Worm (Caenorhabditis elegans) whole organism, L4 larva: ENCODE results near the gene ceh-43.

Source experiments
- F10B5.3 ChIP-seq: sonication (generic microtip); optimal IDR thresholded peaks from 2 replicates; lab custom pipeline; 2016; ENCODE audit warnings: mild to moderate bottlenecking, missing genetic modification characterization, missing compliant biosample characterization
- F37D6.2 ChIP-seq: sonication (generic microtip); optimal IDR thresholded peaks from 2 replicates; lab custom pipeline; 2016; ENCODE audit warnings: mild to moderate bottlenecking, missing genetic modification characterization, missing compliant biosample characterization
- T26A8.4 ChIP-seq: fragments of 200-800 bp; sonication (Bioruptor generic); IDR thresholded peaks from 2 replicates; pipeline ENCODE4 v1.3.6; 2022; ENCODE audit warnings: missing genetic modification characterization, missing compliant biosample characterization
- Y105C5A.15 ChIP-seq: fragments of 200-800 bp; sonication (Bioruptor generic); IDR thresholded peaks from 2 replicates; pipeline ENCODE4 v1.3.6; 2022; ENCODE audit warnings: missing genetic modification characterization, missing compliant biosample characterization
- Y48G9A.11 ChIP-seq: fragments of 200-800 bp; sonication (Bioruptor generic); IDR thresholded peaks from 2 replicates; pipeline ENCODE4 v1.3.6; 2022; ENCODE audit warnings: missing genetic modification reagents, missing genetic modification characterization, missing compliant biosample characterization
- Y5F2A.4 ChIP-seq: fragments of 200-800 bp; sonication (Bioruptor generic); optimal IDR thresholded peaks from 2 replicates; lab custom pipeline; 2018; ENCODE audit warnings: mild to moderate bottlenecking, missing genetic modification characterization, missing compliant biosample characterization
- Y75B8A.6 ChIP-seq: fragments of 200-800 bp; sonication (Bioruptor generic); IDR thresholded peaks from 2 replicates; pipeline ENCODE4 v1.3.6; 2022; ENCODE audit warnings: missing genetic modification reagents, missing genetic modification characterization, missing compliant biosample characterization
- ZK337.2 ChIP-seq: fragments of 200-800 bp; sonication (Bioruptor generic); IDR thresholded peaks from 2 replicates; pipeline ENCODE4 v1.3.6; 2022; ENCODE audit warnings: missing genetic modification reagents, missing genetic modification characterization, missing compliant biosample characterization
- ZK546.5 ChIP-seq, 2 experiments: sonication (generic microtip); optimal IDR thresholded peaks; 2 replicates each; lab custom pipeline; 2017; ENCODE audit warnings: missing biosample characterization in 2 of 2, missing genetic modification characterization in 2 of 2
- aha-1 ChIP-seq: fragments of 150-350 bp; peaks from one replicate; lab custom pipeline; 2014; ENCODE audit warnings: missing biosample characterization, missing genetic modification characterization
- ama-1 ChIP-seq: fragments of 150-350 bp; optimal IDR thresholded peaks from 2 replicates; lab custom pipeline; 2014; ENCODE audit warnings: inconsistent platforms, mixed read lengths
- ceh-20 ChIP-seq: fragments of 200-800 bp; sonication (Bioruptor generic); IDR thresholded peaks from 2 replicates; pipeline ENCODE4 v1.3.6; 2022; ENCODE audit warnings: missing genetic modification reagents, missing genetic modification characterization, missing compliant biosample characterization
- ceh-62 ChIP-seq: sonication (generic microtip); optimal IDR thresholded peaks from 2 replicates; lab custom pipeline; 2017; ENCODE audit warnings: missing biosample characterization, missing genetic modification characterization
- ceh-82 ChIP-seq: sonication (generic microtip); optimal IDR thresholded peaks from 2 replicates; lab custom pipeline; 2017; ENCODE audit warnings: missing biosample characterization, missing genetic modification characterization
- cey-2 ChIP-seq: sonication (generic microtip); optimal IDR thresholded peaks from 3 replicates; lab custom pipeline; 2017; ENCODE audit warnings: missing genetic modification characterization, mild to moderate bottlenecking, missing compliant biosample characterization, antibody characterized with exemption, borderline replicate concordance; ENCODE audit not compliant: insufficient read depth
- daf-19 ChIP-seq: fragments of 200-800 bp; sonication (Bioruptor generic); conservative IDR thresholded peaks from 2 replicates; pipeline ENCODE4 v1.3.6; 2022; ENCODE audit warnings: missing genetic modification characterization, missing compliant biosample characterization
- dmd-9 ChIP-seq: fragments of 200-800 bp; sonication (Bioruptor generic); IDR thresholded peaks from 2 replicates; pipeline ENCODE4 v1.3.6; 2022; ENCODE audit warnings: missing genetic modification reagents, missing genetic modification characterization, missing compliant biosample characterization
- dpl-1 ChIP-seq: fragments of 150-350 bp; optimal IDR thresholded peaks from 2 replicates; lab custom pipeline; 2014; ENCODE audit warnings: missing biosample characterization, missing genetic modification reagents, missing genetic modification characterization
- duxl-1 ChIP-seq: sonication (generic microtip); optimal IDR thresholded peaks from 2 replicates; lab custom pipeline; 2016; ENCODE audit warnings: mild to moderate bottlenecking, missing genetic modification characterization, moderate library complexity, missing compliant biosample characterization; ENCODE audit not compliant: poor library complexity
- egl-27 ChIP-seq: sonication (generic microtip); optimal IDR thresholded peaks from 3 replicates; lab custom pipeline; 2017; ENCODE audit warnings: missing biosample characterization, missing genetic modification reagents, missing genetic modification characterization
- egl-43 ChIP-seq: fragments of 200-800 bp; sonication (Bioruptor generic); IDR thresholded peaks from 2 replicates; pipeline ENCODE4 v1.3.6; 2022; ENCODE audit warnings: missing genetic modification reagents, missing genetic modification characterization, missing compliant biosample characterization
- hif-1 ChIP-seq, 2 experiments: sonication (generic microtip); optimal IDR thresholded peaks; 2 replicates each; lab custom pipeline; 2016 to 2017; ENCODE audit warnings: missing compliant biosample characterization in 2 of 2, missing genetic modification characterization in 2 of 2, missing genetic modification reagents in 2 of 2, missing genotype in 2 of 2, mild to moderate bottlenecking in 1 of 2
- hlh-11 ChIP-seq: fragments of 200-800 bp; sonication (Bioruptor generic); optimal IDR thresholded peaks from 2 replicates; lab custom pipeline; 2018; ENCODE audit warnings: mild to moderate bottlenecking, missing genetic modification characterization, missing compliant biosample characterization
- hmg-1.1 ChIP-seq: fragments of 200-800 bp; sonication (Bioruptor generic); IDR thresholded peaks from 2 replicates; pipeline ENCODE4 v1.3.6; 2022; ENCODE audit warnings: missing genetic modification reagents, missing genetic modification characterization, missing compliant biosample characterization
- lim-7 ChIP-seq: fragments of 200-800 bp; sonication (Bioruptor generic); IDR thresholded peaks from 2 replicates; pipeline ENCODE4 v1.3.6; 2022; ENCODE audit warnings: missing genetic modification characterization, missing compliant biosample characterization
- lin-1 ChIP-seq: fragments of 200-800 bp; sonication (Bioruptor generic); IDR thresholded peaks from 2 replicates; pipeline ENCODE4 v1.3.6; 2022; ENCODE audit warnings: missing genetic modification reagents, missing genetic modification characterization, missing compliant biosample characterization
- lin-13 ChIP-seq: fragments of 150-350 bp; optimal IDR thresholded peaks from 2 replicates; lab custom pipeline; 2014; ENCODE audit warnings: missing biosample characterization, missing genetic modification reagents, missing genetic modification characterization
- lin-15B ChIP-seq: fragments of 150-350 bp; sonication (generic microtip); optimal IDR thresholded peaks from 3 replicates; lab custom pipeline; 2014; ENCODE audit warnings: missing biosample characterization, missing genetic modification characterization
- lin-39 ChIP-seq: fragments of 150-350 bp; optimal IDR thresholded peaks from 2 replicates; lab custom pipeline; 2014; ENCODE audit warnings: missing biosample characterization, missing genetic modification reagents, missing genetic modification characterization
- mdl-1 ChIP-seq, 2 experiments: fragments of 150-350 bp in 1 of 2; sonication (generic microtip) in 1 of 2; optimal IDR thresholded peaks; 2 replicates each; lab custom pipeline; 2014 to 2017; ENCODE audit warnings: missing biosample characterization in 2 of 2, missing genetic modification characterization in 2 of 2
- mdt-29 ChIP-seq: fragments of 200-800 bp; sonication (Bioruptor generic); IDR thresholded peaks from 2 replicates; pipeline ENCODE4 v1.3.6; 2022; ENCODE audit warnings: missing genetic modification reagents, missing genetic modification characterization, missing compliant biosample characterization
- nhr-11 ChIP-seq: fragments of 150-350 bp; optimal IDR thresholded peaks from 2 replicates; lab custom pipeline; 2014; ENCODE audit warnings: missing biosample characterization, missing genetic modification characterization
- nhr-41 ChIP-seq: fragments of 200-800 bp; sonication (Bioruptor generic); IDR thresholded peaks from 2 replicates; pipeline ENCODE4 v1.3.6; 2022; ENCODE audit warnings: missing genetic modification reagents, missing genetic modification characterization, missing compliant biosample characterization
- nhr-42 ChIP-seq: fragments of 200-800 bp; sonication (Bioruptor generic); IDR thresholded peaks from 2 replicates; pipeline ENCODE4 v1.3.6; 2022; ENCODE audit warnings: missing genetic modification characterization, missing compliant biosample characterization
- nhr-48 ChIP-seq: sonication (generic microtip); optimal IDR thresholded peaks from 2 replicates; lab custom pipeline; 2016; ENCODE audit warnings: mild to moderate bottlenecking, missing genetic modification characterization, missing compliant biosample characterization
- nhr-6 ChIP-seq: fragments of 150-350 bp; optimal IDR thresholded peaks from 2 replicates; lab custom pipeline; 2014; ENCODE audit warnings: missing biosample characterization, missing genetic modification characterization
- nhr-76 ChIP-seq: fragments of 150-350 bp; optimal IDR thresholded peaks from 2 replicates; lab custom pipeline; 2014; ENCODE audit warnings: missing biosample characterization, missing genetic modification characterization
- nhr-77 ChIP-seq: fragments of 150-350 bp; optimal IDR thresholded peaks from 2 replicates; lab custom pipeline; 2014; ENCODE audit warnings: missing biosample characterization, missing genetic modification characterization
- pha-4 ChIP-seq, 2 experiments: fragments of 150-350 bp in 1 of 2; fragments of 200-800 bp in 1 of 2; sonication (Bioruptor generic) in 1 of 2; IDR thresholded peaks in 1 of 2; optimal IDR thresholded peaks in 1 of 2; 2 replicates each; pipeline versions ENCODE4 v1.3.6 to Lab custom; 2014 to 2022; ENCODE audit warnings: missing genetic modification characterization in 2 of 2, missing genetic modification reagents in 2 of 2, missing biosample characterization in 1 of 2, missing compliant biosample characterization in 1 of 2
- saeg-2 ChIP-seq: fragments of 200-800 bp; sonication (Bioruptor generic); IDR thresholded peaks from 2 replicates; pipeline ENCODE4 v1.3.6; 2022; ENCODE audit warnings: missing genetic modification reagents, missing genetic modification characterization, missing compliant biosample characterization
- sdz-12 ChIP-seq: fragments of 200-800 bp; sonication (Bioruptor generic); optimal IDR thresholded peaks from 2 replicates; lab custom pipeline; 2018; ENCODE audit warnings: mild to moderate bottlenecking, missing genetic modification characterization, missing compliant biosample characterization
- set-16 ChIP-seq: fragments of 200-800 bp; sonication (Bioruptor generic); IDR thresholded peaks from 2 replicates; pipeline ENCODE4 v1.3.6; 2022; ENCODE audit warnings: missing genetic modification reagents, missing genetic modification characterization, missing compliant biosample characterization
- tag-97 ChIP-seq: fragments of 200-800 bp; sonication (Bioruptor generic); IDR thresholded peaks from 2 replicates; pipeline ENCODE4 v1.3.6; 2022; ENCODE audit warnings: missing genetic modification characterization, missing compliant biosample characterization
- unc-39 ChIP-seq: sonication (generic microtip); optimal IDR thresholded peaks from 2 replicates; lab custom pipeline; 2017; ENCODE audit warnings: missing biosample characterization, missing genetic modification characterization
- unc-62 ChIP-seq, 3 experiments: fragments of 150-350 bp in 1 of 3; sonication (generic microtip); optimal IDR thresholded peaks in 2 of 3; peaks in 1 of 3; 1 replicate in 1 of 3; 2 replicates in 2 of 3; lab custom pipeline; 2014 to 2017; ENCODE audit warnings: missing biosample characterization in 3 of 3, missing genetic modification characterization in 3 of 3, missing genetic modification reagents in 3 of 3, missing genotype in 1 of 3
- zag-1 ChIP-seq: fragments of 150-350 bp; optimal IDR thresholded peaks from 2 replicates; lab custom pipeline; 2014; ENCODE audit warnings: missing biosample characterization, missing genetic modification characterization
- zfp-3 ChIP-seq: fragments of 200-800 bp; sonication (Bioruptor generic); conservative IDR thresholded peaks from 2 replicates; pipeline ENCODE4 v1.3.6; 2022; ENCODE audit warnings: missing genetic modification reagents, missing genetic modification characterization, missing compliant biosample characterization
- ztf-11 ChIP-seq: fragments of 150-350 bp; optimal IDR thresholded peaks from 2 replicates; lab custom pipeline; 2014; ENCODE audit warnings: missing biosample characterization, missing genetic modification characterization
- ztf-7 ChIP-seq: fragments of 150-350 bp; optimal IDR thresholded peaks from 2 replicates; lab custom pipeline; 2014; ENCODE audit warnings: missing biosample characterization, missing genetic modification characterization

The ceh-43 gene

ce11 chrIII:4449893-4450579 lies at the start of gene ceh-43:
ceh-43 (minus strand) TSS chrIII:4449943.
- no peak for TF ChIP-seq unc-39
- no peak for TF ChIP-seq ceh-62 (tag; lab: Kevin White, UChicago)
- no peak for TF ChIP-seq nhr-76 (tag; lab: Kevin White, UChicago)
- no peak; the same call in 1 of the 2 replicates for TF ChIP-seq daf-19 (GFP tag; lab: Robert Waterston, UW)
- TF ChIP-seq ZK546.5 (tag; optimal IDR thresholded peaks at IDR 0.05; lab: Kevin White, UChicago) = no peak
- TF ChIP-seq zag-1 (tag; lab: Kevin White, UChicago) = no peak
- no peak for TF ChIP-seq Y48G9A.11 (GFP tag; lab: Robert Waterston, UW)
- TF ChIP-seq lin-39 (tag; lab: Kevin White, UChicago) = no peak
- TF ChIP-seq Y5F2A.4 (GFP tag; lab: Kevin White, UChicago) = peak; percentile 23
- TF ChIP-seq Y105C5A.15 = no peak
- TF ChIP-seq cey-2 (tag; lab: Kevin White, UChicago) = no peak
- TF ChIP-seq hmg-1.1 (GFP tag; lab: Robert Waterston, UW) = no peak
- TF ChIP-seq ceh-20 (GFP tag; lab: Robert Waterston, UW) = 0 out of 2 replicates have a peak, but pooled peaks have one; percentile 14
- no peak for TF ChIP-seq nhr-48 (tag; lab: Kevin White, UChicago)
- TF ChIP-seq saeg-2 (GFP tag; lab: Robert Waterston, UW) = no peak
- TF ChIP-seq Y75B8A.6 (GFP tag; lab: Robert Waterston, UW) = peak; percentile 72; the same call in 1 of the 2 replicates
- peak; percentile 74; the same call in 1 of the 2 replicates for TF ChIP-seq egl-43
- TF ChIP-seq nhr-6 = no peak
- TF ChIP-seq nhr-41 (GFP tag; lab: Robert Waterston, UW) = 0 out of 2 replicates have a peak, but pooled peaks have one; percentile 15
- peak; percentile 62; the same call in 1 of the 2 replicates for TF ChIP-seq dmd-9 (GFP tag; lab: Robert Waterston, UW)
- TF ChIP-seq ama-1 (lab: Kevin White, UChicago) = no peak
- TF ChIP-seq nhr-42 (GFP tag; lab: Robert Waterston, UW) = 0 out of 2 replicates have a peak, but pooled peaks have one; percentile 28
- TF ChIP-seq ztf-7 = no peak
- peak; percentile 46; the same call in 1 of the 2 replicates for TF ChIP-seq T26A8.4 (GFP tag; lab: Robert Waterston, UW)
- no peak for TF ChIP-seq hlh-11
- no peak for TF ChIP-seq hif-1 (tag; optimal IDR thresholded peaks at IDR 0.05; lab: Kevin White, UChicago)
- no peak for TF ChIP-seq ceh-82 (tag; lab: Kevin White, UChicago)
- TF ChIP-seq aha-1 (tag; lab: Kevin White, UChicago) = no peak
- TF ChIP-seq F37D6.2 = no peak
- no peak for TF ChIP-seq ztf-11 (tag; lab: Kevin White, UChicago)
- TF ChIP-seq lin-1 (GFP tag; lab: Robert Waterston, UW) = no peak
- no peak for TF ChIP-seq set-16
- TF ChIP-seq unc-62 (GFP tag; optimal IDR thresholded peaks at IDR 0.05 in 1 of 2; lab: Kevin White, UChicago) = no peak
- TF ChIP-seq unc-62 (tag; optimal IDR thresholded peaks at IDR 0.05; lab: Kevin White, UChicago) = no peak
- TF ChIP-seq lin-13 (GFP tag; lab: Kevin White, UChicago) = no peak
- TF ChIP-seq lin-15B (tag; lab: Kevin White, UChicago) = no peak
- TF ChIP-seq mdt-29 (GFP tag; lab: Robert Waterston, UW) = no peak
- TF ChIP-seq ZK337.2 (GFP tag; lab: Robert Waterston, UW) = peak; percentile 38; the same call in 1 of the 2 replicates
- TF ChIP-seq lim-7 (GFP tag; lab: Robert Waterston, UW) = peak; percentile 69
- TF ChIP-seq nhr-77 (tag; lab: Kevin White, UChicago) = no peak
- TF ChIP-seq mdl-1 (tag; optimal IDR thresholded peaks at IDR 0.05; lab: Kevin White, UChicago) = no peak
- peak; percentile 4 for TF ChIP-seq duxl-1
- no peak for TF ChIP-seq sdz-12
- TF ChIP-seq pha-4 (GFP tag; IDR thresholded peaks at IDR 0.05; lab: Robert Waterston, UW) = peak; percentile 62; the same call in 1 of the 2 replicates
- no peak for TF ChIP-seq pha-4 (tag; optimal IDR thresholded peaks at IDR 0.05; lab: Kevin White, UChicago)
- no peak for TF ChIP-seq dpl-1 (GFP tag; lab: Kevin White, UChicago)
- no peak for TF ChIP-seq nhr-11 (tag; lab: Kevin White, UChicago)
- no peak for TF ChIP-seq egl-27 (tag; lab: Kevin White, UChicago)
- TF ChIP-seq tag-97 (GFP tag; lab: Robert Waterston, UW) = no peak
- no peak for TF ChIP-seq F10B5.3 (tag; lab: Kevin White, UChicago)
- TF ChIP-seq zfp-3 (GFP tag; lab: Robert Waterston, UW) = 0 out of 2 replicates have a peak, but pooled peaks have one; percentile 16
